Worm (Caenorhabditis elegans): ENCODE measurements around the gene F07A11.1.

Gene F07A11.1

ce11 chrII:11604613-11605012 lies 12.7 kb upstream of the F07A11.1 start:
- peak; percentile 68 for TF ChIP-seq unc-55 (GFP tag; optimal IDR thresholded peaks at IDR 0.05)
- no peak for TF ChIP-seq Y55F3AM.14 (GFP tag; optimal IDR thresholded peaks at IDR 0.05)
- TF ChIP-seq crh-2 (tag; optimal IDR thresholded peaks at IDR 0.05), result peak; percentile 3
- TF ChIP-seq zag-1 (tag; optimal IDR thresholded peaks at IDR 0.05), result no peak
- TF ChIP-seq fos-1 (tag; optimal IDR thresholded peaks at IDR 0.05), result peak; percentile 63
- peak; percentile 12 for TF ChIP-seq sma-9 (GFP tag; optimal IDR thresholded peaks at IDR 0.05)
- no peak for TF ChIP-seq sma-9 (tag; optimal IDR thresholded peaks at IDR 0.05)

ce11 chrII:11602387-11602960 lies 10.6 kb upstream of the F07A11.1 start:
- TF ChIP-seq snpc-4 (tag; optimal IDR thresholded peaks at IDR 0.05) (no peak), F13H6.1 (tag; optimal IDR thresholded peaks at IDR 0.05) (peak; percentile 58), nhr-12 (tag; optimal IDR thresholded peaks at IDR 0.05) (no peak), skn-1 (tag; optimal IDR thresholded peaks at IDR 0.05) (no peak), C34F6.9 (tag; optimal IDR thresholded peaks at IDR 0.05) (peak; percentile 23), nhr-129 (tag; optimal IDR thresholded peaks at IDR 0.05) (peak; percentile 40), sma-9 (GFP tag; optimal IDR thresholded peaks at IDR 0.05) (peak; percentile 10), sma-9 (tag; optimal IDR thresholded peaks at IDR 0.05) (no peak), lsy-2 (tag; optimal IDR thresholded peaks at IDR 0.05) (no peak)

- TF ChIP-seq unc-55 (GFP tag; optimal IDR thresholded peaks at IDR 0.05) (peak; percentile 12), unc-39 (tag; optimal IDR thresholded peaks at IDR 0.05) (no peak)
These were observed 8.8 kb upstream of the F07A11.1 start, which contains the start of gene F07A11.4 for ce11 chrII:11600711-11601110. TSS of gene F07A11.4 (plus strand) at chrII:11601011.

- peak in 1 of 2 experiments; percentile 52 for TF ChIP-seq lsy-2 (tag; optimal IDR thresholded peaks at IDR 0.05)
- TF ChIP-seq C34F6.9 (tag; optimal IDR thresholded peaks at IDR 0.05), result peak; percentile 50
- no peak for TF ChIP-seq sma-9 (GFP tag; optimal IDR thresholded peaks at IDR 0.05)
- no peak for TF ChIP-seq sma-9 (tag; optimal IDR thresholded peaks at IDR 0.05)
- no peak for TF ChIP-seq nhr-129 (tag; optimal IDR thresholded peaks at IDR 0.05)
- TF ChIP-seq crh-2 (tag; optimal IDR thresholded peaks at IDR 0.05), result peak; percentile 25
- TF ChIP-seq unc-55 (GFP tag; optimal IDR thresholded peaks at IDR 0.05), result peak; percentile 75
- peak; percentile 93 for TF ChIP-seq gmeb-1 (tag; optimal IDR thresholded peaks at IDR 0.05)
These were observed 7.8 kb upstream of the F07A11.1 start, which contains the start of gene npp-5 for ce11 chrII:11599751-11600150. TSS of gene npp-5 (minus strand) at chrII:11599809.

- TF ChIP-seq zag-1 (tag; optimal IDR thresholded peaks at IDR 0.05) (no peak), mdl-1 (tag; optimal IDR thresholded peaks at IDR 0.05) (no peak), lsy-2 (tag; optimal IDR thresholded peaks at IDR 0.05) (peak in 1 of 2 experiments; percentile 8), mbf-1 (tag; optimal IDR thresholded peaks at IDR 0.05) (no peak), fos-1 (tag; optimal IDR thresholded peaks at IDR 0.05) (no peak), Y55F3AM.14 (GFP tag; optimal IDR thresholded peaks at IDR 0.05) (no peak), sem-4 (tag; optimal IDR thresholded peaks at IDR 0.05) (no peak), snpc-4 (tag; optimal IDR thresholded peaks at IDR 0.05) (no peak), aly-2 (tag; optimal IDR thresholded peaks at IDR 0.05) (no peak), sma-3 (GFP tag; optimal IDR thresholded peaks at IDR 0.05) (peak; percentile 59), F13H6.1 (tag; optimal IDR thresholded peaks at IDR 0.05) (no peak), ZK546.5 (tag; optimal IDR thresholded peaks at IDR 0.05) (no peak), sma-9 (GFP tag; optimal IDR thresholded peaks at IDR 0.05) (peak; percentile 77), sma-9 (tag; optimal IDR thresholded peaks at IDR 0.05) (no peak), R02D3.7 (tag; optimal IDR thresholded peaks at IDR 0.05) (no peak)
These were observed 4.3 kb upstream of the F07A11.1 start for ce11 chrII:11596157-11596740.

- TF ChIP-seq nhr-129 (tag; optimal IDR thresholded peaks at IDR 0.05) (peak; percentile 16), unc-55 (GFP tag; optimal IDR thresholded peaks at IDR 0.05) (peak; percentile 30), sem-4 (tag; optimal IDR thresholded peaks at IDR 0.05) (no peak), C34F6.9 (tag; optimal IDR thresholded peaks at IDR 0.05) (peak; percentile 45), mdl-1 (tag; optimal IDR thresholded peaks at IDR 0.05) (peak; percentile 81 to 88)
These were observed 3.6 kb upstream of the F07A11.1 start, which contains the start of gene gfat-1 for ce11 chrII:11595368-11595996. TSS of gene gfat-1 (minus strand) at chrII:11595418.

- no peak for TF ChIP-seq lin-13 (GFP tag; optimal IDR thresholded peaks at IDR 0.05)
These were observed 365 bp downstream of the F07A11.1 start for ce11 chrII:11591558-11591957.

All from whole organism, L2 larva.